Worm (Caenorhabditis elegans): ENCODE results near the gene T19H12.3.

DNA sequence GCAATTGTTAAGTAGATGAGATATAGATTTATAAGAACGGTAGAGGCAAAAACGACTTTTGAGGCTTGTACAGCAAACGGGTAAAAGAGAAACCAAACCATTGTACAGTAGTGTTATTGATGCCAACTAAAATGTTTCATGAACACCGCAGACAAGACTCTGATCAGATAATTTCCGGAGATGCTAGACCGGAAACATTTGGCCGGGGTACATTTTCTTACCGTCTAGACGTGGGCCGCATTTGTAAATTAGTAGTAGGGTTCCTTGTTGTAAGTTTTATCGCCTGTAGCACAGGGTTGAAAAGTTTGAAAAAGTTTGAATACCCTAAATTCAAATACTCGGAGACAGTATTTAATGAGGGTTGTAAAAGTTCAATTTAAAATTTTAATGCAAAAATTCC lies 4.1 kb upstream of the T19H12.3 start, which contains the start of gene str-32:
- no peak for TF ChIP-seq aly-2 (tag; optimal IDR thresholded peaks at IDR 0.05)
- no peak for TF ChIP-seq lin-13 (GFP tag; optimal IDR thresholded peaks at IDR 0.05)
- TF ChIP-seq elt-3 (tag; optimal IDR thresholded peaks at IDR 0.05) = no peak
- no peak for TF ChIP-seq nhr-12 (tag; optimal IDR thresholded peaks at IDR 0.05)
- TF ChIP-seq nhr-11 (tag; optimal IDR thresholded peaks at IDR 0.05) = no peak
- no peak for TF ChIP-seq F13H6.1 (tag; optimal IDR thresholded peaks at IDR 0.05)
- no peak for TF ChIP-seq nhr-77 (tag; optimal IDR thresholded peaks at IDR 0.05)
- no peak for TF ChIP-seq mdl-1 (tag; optimal IDR thresholded peaks at IDR 0.05)
- no peak for TF ChIP-seq zag-1 (tag; optimal IDR thresholded peaks at IDR 0.05)
- TF ChIP-seq unc-62 (GFP tag; optimal IDR thresholded peaks at IDR 0.05) = no peak
- TF ChIP-seq ztf-11 (tag; optimal IDR thresholded peaks at IDR 0.05) = no peak
- TF ChIP-seq unc-39 (tag; optimal IDR thresholded peaks at IDR 0.05) = no peak
- TF ChIP-seq ZK546.5 (tag; optimal IDR thresholded peaks at IDR 0.05) = no peak
- TF ChIP-seq nhr-6 (tag; optimal IDR thresholded peaks at IDR 0.05) = no peak

Data from whole organism, L2 larva.